Worm (Caenorhabditis elegans): ENCODE measurements around the gene C18F10.2.

The C18F10.2 gene

DNA sequence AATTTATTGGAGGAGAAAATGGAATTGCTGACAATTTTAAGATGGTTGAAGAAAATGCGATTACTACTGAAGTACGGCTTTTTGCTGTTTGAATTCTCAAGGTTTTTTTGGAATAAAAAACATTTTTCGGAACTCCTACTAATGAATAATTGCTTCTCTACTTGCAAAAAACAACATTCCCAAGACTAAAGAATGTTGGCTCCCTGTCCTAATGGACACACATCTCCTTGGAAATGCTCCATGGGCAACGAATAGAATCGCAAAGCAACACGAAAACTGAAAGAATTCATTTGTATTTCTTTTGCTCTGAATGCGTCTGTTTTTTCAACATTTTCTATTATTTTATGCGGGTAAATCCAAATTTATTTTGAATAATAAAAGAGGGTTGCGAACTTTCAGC lies at the start of gene C18F10.2:
Gene C18F10.2 (plus strand): TSS at position 301 of the 400 bp plus-strand sequence.
- no peak for TF ChIP-seq pes-1 (GFP tag; IDR thresholded peaks at IDR 0.05)
- TF ChIP-seq tbx-11 (GFP tag; IDR thresholded peaks at IDR 0.05): no peak
- no peak for TF ChIP-seq F13C5.2 (tag; optimal IDR thresholded peaks at IDR 0.05)
- no peak for TF ChIP-seq ets-7 (tag; optimal IDR thresholded peaks at IDR 0.05)
- no peak for TF ChIP-seq ceh-13 (GFP tag; optimal IDR thresholded peaks at IDR 0.05)

ce11 chrIII:6230870-6231269 lies 42.1 kb upstream of the C18F10.2 start, which contains the start of gene esyt-2:
Gene esyt-2, minus strand, starts transcription at chrIII:6230970.
- TF ChIP-seq sea-1 (GFP tag; conservative IDR thresholded peaks at IDR 0.05) (no peak), hmbx-1 (tag; optimal IDR thresholded peaks at IDR 0.05) (no peak), pes-1 (GFP tag; IDR thresholded peaks at IDR 0.05) (no peak), ets-7 (tag; optimal IDR thresholded peaks at IDR 0.05) (no peak), scrt-1 (GFP tag; IDR thresholded peaks at IDR 0.05) (no peak), flt-1 (GFP tag; IDR thresholded peaks at IDR 0.05) (no peak), ceh-36 (tag; optimal IDR thresholded peaks at IDR 0.05) (no peak), tbx-37 (GFP tag; conservative IDR thresholded peaks at IDR 0.05) (no peak), hmg-4 (GFP tag; optimal IDR thresholded peaks at IDR 0.05) (no peak), ceh-13 (GFP tag; optimal IDR thresholded peaks at IDR 0.05) (no peak), ama-1 (optimal IDR thresholded peaks at IDR 0.05) (no peak), tra-4 (tag; optimal IDR thresholded peaks at IDR 0.05) (no peak), tbx-11 (GFP tag; IDR thresholded peaks at IDR 0.05) (no peak), aly-1 (tag; optimal IDR thresholded peaks at IDR 0.05) (no peak), F13C5.2 (tag; optimal IDR thresholded peaks at IDR 0.05) (no peak)

DNA sequence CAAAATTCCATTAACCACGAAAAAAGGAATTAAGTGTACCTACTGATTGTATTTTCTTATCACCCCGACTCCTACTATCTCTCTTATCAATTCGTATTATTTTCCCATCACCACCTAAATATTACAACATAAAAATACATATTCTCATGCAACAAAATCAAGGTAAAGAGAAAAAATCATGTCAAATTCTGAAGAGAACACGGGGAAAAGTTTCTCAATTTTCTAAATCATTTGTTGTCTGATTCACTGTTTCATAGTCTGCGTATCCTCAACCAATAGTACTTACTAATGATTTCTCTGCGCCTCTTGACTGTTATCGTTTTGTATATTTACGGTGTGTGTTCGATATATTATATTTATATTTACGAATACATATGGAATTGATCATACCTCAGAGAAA lies 41.1 kb upstream of the C18F10.2 start:
- no peak for TF ChIP-seq ceh-13 (GFP tag; optimal IDR thresholded peaks at IDR 0.05)
- TF ChIP-seq tra-4 (tag; optimal IDR thresholded peaks at IDR 0.05): no peak
- TF ChIP-seq pes-1 (GFP tag; IDR thresholded peaks at IDR 0.05): no peak
- TF ChIP-seq hmg-4 (GFP tag; optimal IDR thresholded peaks at IDR 0.05): no peak
- TF ChIP-seq tbx-11 (GFP tag; IDR thresholded peaks at IDR 0.05): no peak
- TF ChIP-seq aly-1 (tag; optimal IDR thresholded peaks at IDR 0.05): no peak

- TF ChIP-seq flt-1 (GFP tag; IDR thresholded peaks at IDR 0.05): no peak
- no peak for TF ChIP-seq ama-1 (optimal IDR thresholded peaks at IDR 0.05)
These were observed 36.3 kb upstream of the C18F10.2 start, which contains the start of gene T12A2.21 for ce11 chrIII:6236649-6237048. Gene T12A2.21, minus strand, starts transcription at chrIII:6236749.

- TF ChIP-seq hmbx-1 (tag; optimal IDR thresholded peaks at IDR 0.05) (no peak), flt-1 (GFP tag; IDR thresholded peaks at IDR 0.05) (no peak), tbx-37 (GFP tag; conservative IDR thresholded peaks at IDR 0.05) (no peak), scrt-1 (GFP tag; IDR thresholded peaks at IDR 0.05) (no peak), sea-1 (GFP tag; conservative IDR thresholded peaks at IDR 0.05) (no peak), ceh-13 (GFP tag; optimal IDR thresholded peaks at IDR 0.05) (no peak), tra-4 (tag; optimal IDR thresholded peaks at IDR 0.05) (no peak), B0310.2 (tag; optimal IDR thresholded peaks at IDR 0.05) (no peak), F13C5.2 (tag; optimal IDR thresholded peaks at IDR 0.05) (no peak), aly-1 (tag; optimal IDR thresholded peaks at IDR 0.05) (no peak), hnd-1 (tag; optimal IDR thresholded peaks at IDR 0.05) (no peak), ama-1 (optimal IDR thresholded peaks at IDR 0.05) (no peak), tbx-11 (GFP tag; IDR thresholded peaks at IDR 0.05) (no peak), hmg-4 (GFP tag; optimal IDR thresholded peaks at IDR 0.05) (no peak), ets-7 (tag; optimal IDR thresholded peaks at IDR 0.05) (no peak), pes-1 (GFP tag; IDR thresholded peaks at IDR 0.05) (no peak), ceh-36 (tag; optimal IDR thresholded peaks at IDR 0.05) (no peak)
These were observed 32.4 kb upstream of the C18F10.2 start, which contains the start of gene T12A2.3 for ce11 chrIII:6240528-6240927. Gene T12A2.3, plus strand, starts transcription at chrIII:6240828.

DNA sequence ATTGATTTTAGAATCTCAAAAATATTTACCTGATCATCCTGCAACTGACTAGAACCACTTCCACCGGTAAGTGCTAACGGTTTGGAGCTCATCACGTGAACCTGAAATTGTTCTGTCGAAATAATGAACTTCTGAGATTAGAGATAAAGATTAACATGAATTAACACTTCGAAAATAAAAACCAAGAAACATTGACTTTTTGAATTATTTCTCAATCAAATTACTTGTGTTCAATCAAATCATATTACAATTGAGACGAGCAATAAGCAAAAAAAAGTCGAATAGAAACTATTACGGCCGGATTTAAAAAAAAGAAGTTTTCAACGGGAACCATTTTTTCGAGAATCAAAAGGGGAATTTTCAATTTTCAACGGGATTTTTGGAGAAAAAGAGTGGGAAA lies 27.2 kb upstream of the C18F10.2 start, which contains the start of gene bcas-2:
Gene bcas-2 (minus strand): TSS at position 101 of the 400 bp plus-strand sequence.
- TF ChIP-seq tbx-37 (GFP tag; conservative IDR thresholded peaks at IDR 0.05): no peak
- no peak for TF ChIP-seq ets-7 (tag; optimal IDR thresholded peaks at IDR 0.05)
- TF ChIP-seq ceh-13 (GFP tag; optimal IDR thresholded peaks at IDR 0.05): no peak
- no peak for TF ChIP-seq sea-1 (GFP tag; conservative IDR thresholded peaks at IDR 0.05)
- TF ChIP-seq ama-1 (optimal IDR thresholded peaks at IDR 0.05): no peak
- TF ChIP-seq F13C5.2 (tag; optimal IDR thresholded peaks at IDR 0.05): no peak
- TF ChIP-seq scrt-1 (GFP tag; IDR thresholded peaks at IDR 0.05): no peak
- TF ChIP-seq pes-1 (GFP tag; IDR thresholded peaks at IDR 0.05): no peak
- no peak for TF ChIP-seq tra-4 (tag; optimal IDR thresholded peaks at IDR 0.05)
- TF ChIP-seq flt-1 (GFP tag; IDR thresholded peaks at IDR 0.05): no peak

DNA sequence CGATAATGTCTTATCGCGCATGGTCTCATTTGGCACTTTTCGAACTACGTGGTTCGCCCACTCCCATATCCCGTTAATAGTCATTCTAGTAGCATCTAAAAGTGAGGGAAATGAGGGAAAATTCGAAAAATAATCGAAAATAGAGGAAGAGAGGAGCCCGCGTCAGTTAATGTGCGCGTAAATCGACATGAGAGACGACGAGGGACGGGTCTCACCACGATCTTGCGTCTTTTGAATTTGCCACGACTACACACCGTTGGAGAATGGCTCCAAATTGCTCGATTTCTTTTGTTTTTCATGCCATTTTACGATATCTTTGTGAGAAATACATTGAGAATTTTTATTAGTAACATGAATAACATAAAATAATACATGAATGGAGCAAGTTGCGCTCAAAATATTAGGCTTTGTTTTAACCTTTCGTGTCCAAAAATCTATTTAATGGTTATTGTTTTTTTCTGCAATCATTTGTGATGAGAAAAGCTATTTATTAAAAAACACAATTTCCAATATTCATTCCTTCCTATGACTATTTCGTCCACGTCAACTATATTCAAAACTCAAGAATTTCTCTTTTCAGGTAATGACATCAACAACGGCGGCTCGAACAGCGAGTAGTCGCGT lies 24.8 kb upstream of the C18F10.2 start, which contains the start of the genes gen-1 and stt-3:
Gene gen-1 (minus strand): TSS at position 95 of the 624 bp plus-strand sequence.
Gene stt-3 (plus strand): TSS at position 574 of the 624 bp plus-strand sequence.
- TF ChIP-seq ceh-36 (tag; optimal IDR thresholded peaks at IDR 0.05): no peak
- TF ChIP-seq ama-1 (optimal IDR thresholded peaks at IDR 0.05): no peak
- no peak for TF ChIP-seq ceh-13 (GFP tag; optimal IDR thresholded peaks at IDR 0.05)
- no peak for TF ChIP-seq tbx-11 (GFP tag; IDR thresholded peaks at IDR 0.05)
- TF ChIP-seq sea-1 (GFP tag; conservative IDR thresholded peaks at IDR 0.05): no peak
- no peak for TF ChIP-seq scrt-1 (GFP tag; IDR thresholded peaks at IDR 0.05)
- no peak; the same call in 1 of the 2 replicates for TF ChIP-seq flt-1 (GFP tag; IDR thresholded peaks at IDR 0.05)
- TF ChIP-seq pes-1 (GFP tag; IDR thresholded peaks at IDR 0.05): no peak
- no peak for TF ChIP-seq tra-4 (tag; optimal IDR thresholded peaks at IDR 0.05)
- no peak for TF ChIP-seq B0310.2 (tag; optimal IDR thresholded peaks at IDR 0.05)
- no peak for TF ChIP-seq aly-1 (tag; optimal IDR thresholded peaks at IDR 0.05)
- TF ChIP-seq hnd-1 (tag; optimal IDR thresholded peaks at IDR 0.05): no peak
- TF ChIP-seq hmg-4 (GFP tag; optimal IDR thresholded peaks at IDR 0.05): no peak

DNA sequence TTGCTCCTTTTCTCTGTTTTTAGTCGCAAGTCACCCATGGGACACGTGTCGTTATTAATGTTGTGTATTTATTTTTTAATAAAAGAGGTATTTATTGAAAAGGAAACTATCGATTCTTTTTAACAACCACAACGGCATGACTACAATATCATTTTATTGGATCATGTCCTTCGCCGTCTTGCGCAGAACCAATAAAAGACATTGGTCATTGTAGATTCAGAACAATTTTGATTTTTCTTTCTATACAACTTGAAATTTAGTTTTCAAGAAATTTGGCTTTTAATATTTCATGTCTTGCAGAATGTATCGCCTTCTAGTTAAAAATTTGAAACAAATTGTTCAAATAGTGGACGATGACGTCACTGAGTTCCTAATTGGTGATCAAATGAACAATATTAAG lies 21.5 kb upstream of the C18F10.2 start, which contains the start of gene amdh-1:
Gene amdh-1 (plus strand): TSS at position 301 of the 400 bp plus-strand sequence.
- no peak for TF ChIP-seq F13C5.2 (tag; optimal IDR thresholded peaks at IDR 0.05)
- no peak for TF ChIP-seq hmg-4 (GFP tag; optimal IDR thresholded peaks at IDR 0.05)
